Worm (Caenorhabditis elegans) whole organism, young adult: ENCODE results near the gene cut-1.

ENCODE experiments used
- F10E7.11 ChIP-seq: sonication (generic microtip); optimal IDR thresholded peaks from 2 replicates; lab custom pipeline; 2017; ENCODE audit warnings: mild to moderate bottlenecking, missing genetic modification characterization, moderate library complexity, missing compliant biosample characterization
- F23B12.7 ChIP-seq: sonication (generic microtip); optimal IDR thresholded peaks from 2 replicates; lab custom pipeline; 2017; ENCODE audit warnings: missing genetic modification characterization, mild to moderate bottlenecking, missing compliant biosample characterization, antibody characterized with exemption, moderate library complexity; ENCODE audit not compliant: insufficient read depth
- F39B2.1 ChIP-seq: fragments of 200-800 bp; sonication (Bioruptor generic); IDR thresholded peaks from 2 replicates; pipeline ENCODE4 v1.3.6; 2022; ENCODE audit warnings: missing genetic modification reagents, missing genetic modification characterization, missing compliant biosample characterization
- F49E8.2 ChIP-seq: sonication (generic microtip); optimal IDR thresholded peaks from 3 replicates; lab custom pipeline; 2017; ENCODE audit warnings: missing genetic modification characterization, mild to moderate bottlenecking, missing compliant biosample characterization, antibody characterized with exemption, moderate library complexity; ENCODE audit not compliant: insufficient read depth
- F55B11.4 ChIP-seq: sonication (generic microtip); optimal IDR thresholded peaks from 2 replicates; lab custom pipeline; 2016; ENCODE audit warnings: missing compliant biosample characterization, missing genetic modification characterization, borderline replicate concordance; ENCODE audit not compliant: insufficient read depth
- F57C9.4 ChIP-seq: sonication (generic microtip); optimal IDR thresholded peaks from 2 replicates; lab custom pipeline; 2017; ENCODE audit warnings: mild to moderate bottlenecking, missing genetic modification characterization, missing compliant biosample characterization
- K12H6.12 ChIP-seq: fragments of 200-800 bp; sonication (Bioruptor generic); optimal IDR thresholded peaks from 2 replicates; lab custom pipeline; 2018; ENCODE audit warnings: mild to moderate bottlenecking, missing genetic modification characterization, missing compliant biosample characterization
- T07F8.4 ChIP-seq: sonication (generic microtip); optimal IDR thresholded peaks from 2 replicates; lab custom pipeline; 2016; ENCODE audit warnings: mild to moderate bottlenecking, missing genetic modification characterization, moderate library complexity, missing compliant biosample characterization
- T26A5.8 ChIP-seq: sonication (generic microtip); optimal IDR thresholded peaks from 2 replicates; lab custom pipeline; 2016; ENCODE audit warnings: missing genetic modification characterization, missing compliant biosample characterization
- Y53F4B.3 ChIP-seq: fragments of 200-800 bp; sonication (Bioruptor generic); IDR thresholded peaks from 2 replicates; pipeline ENCODE4 v1.3.6; 2022; ENCODE audit warnings: missing genetic modification reagents, missing genetic modification characterization, missing compliant biosample characterization
- ZK185.1 ChIP-seq: sonication (generic microtip); optimal IDR thresholded peaks from 2 replicates; lab custom pipeline; 2016; ENCODE audit warnings: mild to moderate bottlenecking, missing genetic modification characterization, missing compliant biosample characterization; ENCODE audit not compliant: poor library complexity, severe bottlenecking
- aptf-3 ChIP-seq: fragments of 200-800 bp; sonication (Bioruptor generic); IDR thresholded peaks from 2 replicates; pipeline ENCODE4 v1.3.6; 2022; ENCODE audit warnings: missing genetic modification characterization, missing compliant biosample characterization
- athp-1 ChIP-seq: sonication (generic microtip); optimal IDR thresholded peaks from 2 replicates; lab custom pipeline; 2017; ENCODE audit warnings: mild to moderate bottlenecking, missing genetic modification characterization, missing compliant biosample characterization
- bed-1 ChIP-seq: fragments of 200-800 bp; sonication (Bioruptor generic); IDR thresholded peaks from 2 replicates; pipeline ENCODE4 v1.3.6; 2022; ENCODE audit warnings: missing genetic modification reagents, missing genetic modification characterization, missing compliant biosample characterization
- bed-2 ChIP-seq: fragments of 200-800 bp; sonication (Bioruptor generic); IDR thresholded peaks from 2 replicates; pipeline ENCODE4 v1.3.6; 2022; ENCODE audit warnings: missing genetic modification reagents, missing genetic modification characterization, missing compliant biosample characterization
- ccch-3 ChIP-seq: fragments of 200-800 bp; sonication (Bioruptor generic); optimal IDR thresholded peaks from 2 replicates; lab custom pipeline; 2018; ENCODE audit warnings: mild to moderate bottlenecking, missing genetic modification characterization, missing compliant biosample characterization
- dpl-1 ChIP-seq: fragments of 150-350 bp; optimal IDR thresholded peaks from 2 replicates; lab custom pipeline; 2014; ENCODE audit warnings: missing biosample characterization, missing genetic modification reagents, missing genetic modification characterization
- efl-1 ChIP-seq: fragments of 150-350 bp; optimal IDR thresholded peaks from 2 replicates; lab custom pipeline; 2014; ENCODE audit warnings: missing biosample characterization, missing genetic modification reagents, missing genetic modification characterization
- egrh-3 ChIP-seq: fragments of 200-800 bp; sonication (Bioruptor generic); IDR thresholded peaks from 2 replicates; pipeline ENCODE4 v1.3.6; 2022; ENCODE audit warnings: missing genetic modification reagents, missing genetic modification characterization, missing compliant biosample characterization
- gei-17 ChIP-seq: fragments of 200-800 bp; sonication (Bioruptor generic); optimal IDR thresholded peaks from 2 replicates; lab custom pipeline; 2018; ENCODE audit warnings: mild to moderate bottlenecking, missing genetic modification characterization, missing compliant biosample characterization
- him-1 ChIP-seq: sonication (generic microtip); optimal IDR thresholded peaks from 2 replicates; lab custom pipeline; 2016; ENCODE audit warnings: missing genotype, missing genetic modification reagents, missing genetic modification characterization, missing compliant biosample characterization
- hlh-26 ChIP-seq: fragments of 200-800 bp; sonication (Bioruptor generic); conservative IDR thresholded peaks from 2 replicates; pipeline ENCODE4 v1.3.6; 2022; ENCODE audit warnings: missing genetic modification reagents, missing genetic modification characterization, missing compliant biosample characterization
- hrde-1 ChIP-seq: sonication (generic microtip); optimal IDR thresholded peaks from 2 replicates; lab custom pipeline; 2016; ENCODE audit warnings: missing genetic modification characterization, mild to moderate bottlenecking, missing compliant biosample characterization, moderate library complexity, missing genotype, missing genetic modification reagents, borderline replicate concordance
- hsf-1 ChIP-seq: fragments of 200-800 bp; sonication (Bioruptor generic); IDR thresholded peaks from 2 replicates; pipeline ENCODE4 v1.3.6; 2022; ENCODE audit warnings: missing genetic modification reagents, missing genetic modification characterization, missing compliant biosample characterization
- let-607 ChIP-seq, 2 experiments: fragments of 200-800 bp in 1 of 2; sonication (Bioruptor generic) in 1 of 2; sonication (generic microtip) in 1 of 2; optimal IDR thresholded peaks; 2 replicates each; lab custom pipeline; 2016 to 2018; ENCODE audit warnings: mild to moderate bottlenecking in 2 of 2, missing compliant biosample characterization in 2 of 2, missing genetic modification characterization in 2 of 2, moderate library complexity in 2 of 2, missing genotype in 1 of 2
- lin-26 ChIP-seq: fragments of 200-800 bp; sonication (Bioruptor generic); IDR thresholded peaks from 2 replicates; pipeline ENCODE4 v1.3.6; 2022; ENCODE audit warnings: missing genetic modification reagents, missing genetic modification characterization, missing compliant biosample characterization
- lin-35 ChIP-seq, 3 experiments: fragments of 150-350 bp in 2 of 3; sonication (generic microtip) in 1 of 3; optimal IDR thresholded peaks; 2 replicates each; lab custom pipeline; 2014 to 2018; ENCODE audit warnings: missing biosample characterization in 3 of 3, missing genetic modification characterization in 3 of 3, missing genetic modification reagents in 3 of 3
- lin-54 ChIP-seq: fragments of 200-800 bp; sonication (Bioruptor generic); optimal IDR thresholded peaks from 2 replicates; lab custom pipeline; 2018; ENCODE audit warnings: mild to moderate bottlenecking, missing genetic modification characterization, missing compliant biosample characterization
- lsy-27 ChIP-seq: sonication (generic microtip); optimal IDR thresholded peaks from 2 replicates; lab custom pipeline; 2017; ENCODE audit warnings: missing genetic modification characterization, mild to moderate bottlenecking, missing compliant biosample characterization, antibody characterized with exemption, missing genotype, borderline replicate concordance; ENCODE audit not compliant: insufficient read depth
- madf-10 ChIP-seq: sonication (generic microtip); optimal IDR thresholded peaks from 2 replicates; lab custom pipeline; 2016; ENCODE audit warnings: mild to moderate bottlenecking, missing genetic modification characterization, missing compliant biosample characterization
- mes-4 ChIP-seq: sonication (generic microtip); optimal IDR thresholded peaks from 2 replicates; lab custom pipeline; 2016; ENCODE audit warnings: missing genotype, missing genetic modification characterization, missing compliant biosample characterization
- mxl-1 ChIP-seq: sonication (generic microtip); optimal IDR thresholded peaks from 2 replicates; lab custom pipeline; 2016; ENCODE audit warnings: missing genetic modification characterization, missing compliant biosample characterization
- nfyb-1 ChIP-seq: fragments of 200-800 bp; sonication (Bioruptor generic); IDR thresholded peaks from 2 replicates; pipeline ENCODE4 v1.3.6; 2022; ENCODE audit warnings: missing genetic modification reagents, missing genetic modification characterization, missing compliant biosample characterization
- nhr-80 ChIP-seq: sonication (generic microtip); optimal IDR thresholded peaks from 2 replicates; lab custom pipeline; 2016; ENCODE audit warnings: missing genetic modification characterization, missing compliant biosample characterization
- nhr-90 ChIP-seq: sonication (generic microtip); optimal IDR thresholded peaks from 2 replicates; lab custom pipeline; 2016; ENCODE audit warnings: missing genotype, mild to moderate bottlenecking, missing genetic modification characterization, missing compliant biosample characterization
- pbrm-1 ChIP-seq: fragments of 200-800 bp; sonication (Bioruptor generic); IDR thresholded peaks from 2 replicates; pipeline ENCODE4 v1.3.6; 2022; ENCODE audit warnings: missing genetic modification reagents, missing genetic modification characterization, missing compliant biosample characterization
- pha-4 ChIP-seq: fragments of 150-350 bp; sonication (generic microtip); optimal IDR thresholded peaks from 2 replicates; lab custom pipeline; 2014; ENCODE audit warnings: missing biosample characterization, missing genetic modification reagents, missing genetic modification characterization
- sdz-38 ChIP-seq: sonication (generic microtip); optimal IDR thresholded peaks from 2 replicates; lab custom pipeline; 2016; ENCODE audit warnings: missing genotype, missing genetic modification characterization, missing compliant biosample characterization
- snpc-3.4 ChIP-seq: sonication (generic microtip); optimal IDR thresholded peaks from 2 replicates; lab custom pipeline; 2017; ENCODE audit warnings: missing genetic modification characterization, mild to moderate bottlenecking, missing compliant biosample characterization, antibody characterized with exemption, moderate library complexity, missing genotype, missing genetic modification reagents
- sptf-2 ChIP-seq: fragments of 200-800 bp; sonication (Bioruptor generic); optimal IDR thresholded peaks from 2 replicates; lab custom pipeline; 2018; ENCODE audit warnings: mild to moderate bottlenecking, missing genetic modification characterization, missing compliant biosample characterization
- tbx-9 ChIP-seq: sonication (generic microtip); optimal IDR thresholded peaks from 2 replicates; lab custom pipeline; 2016; ENCODE audit warnings: borderline replicate concordance, missing genetic modification characterization, inconsistent platforms, missing compliant biosample characterization
- zfh-2 ChIP-seq: fragments of 200-800 bp; sonication (Bioruptor generic); conservative IDR thresholded peaks from 2 replicates; pipeline ENCODE4 v1.3.6; 2022; ENCODE audit warnings: missing genetic modification reagents, missing genetic modification characterization, missing compliant biosample characterization
- ztf-3 ChIP-seq: fragments of 200-800 bp; sonication (Bioruptor generic); optimal IDR thresholded peaks from 2 replicates; lab custom pipeline; 2018; ENCODE audit warnings: mild to moderate bottlenecking, missing genetic modification characterization, missing compliant biosample characterization

Gene cut-1

DNA sequence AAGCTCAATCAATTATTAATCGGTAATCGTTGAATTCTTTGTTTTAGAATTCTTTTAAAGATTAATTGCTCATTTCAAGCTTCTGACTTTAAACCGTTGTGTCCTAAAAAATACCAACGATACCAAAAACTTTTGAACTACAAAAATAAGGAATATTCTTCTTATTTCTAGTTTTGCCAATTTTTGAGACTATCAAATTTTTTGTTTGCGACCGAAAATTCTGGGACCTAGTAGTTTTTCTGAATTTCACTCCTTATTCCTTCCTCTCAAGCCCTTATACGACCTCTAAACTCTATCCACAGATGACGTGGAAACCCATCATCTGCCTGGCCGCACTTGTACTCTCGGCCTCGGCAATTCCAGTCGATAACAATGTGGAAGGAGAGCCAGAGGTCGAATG is at the start of gene cut-1:
Gene cut-1 (plus strand): TSS at position 301 of the 400 bp plus-strand sequence.
- TF ChIP-seq ztf-3 (GFP tag; lab: Kevin White, UChicago) = no peak
- TF ChIP-seq efl-1 (GFP tag; lab: Kevin White, UChicago) = no peak
- no peak for TF ChIP-seq lin-26 (GFP tag; lab: Robert Waterston, UW)
- no peak for TF ChIP-seq bed-1 (GFP tag; lab: Robert Waterston, UW)
- no peak for TF ChIP-seq lsy-27 (tag; lab: Kevin White, UChicago)
- TF ChIP-seq lin-54 (GFP tag; lab: Kevin White, UChicago) = no peak
- no peak for TF ChIP-seq K12H6.12
- no peak for TF ChIP-seq sdz-38 (tag; lab: Kevin White, UChicago)
- TF ChIP-seq F55B11.4 (tag; lab: Kevin White, UChicago) = no peak
- no peak for TF ChIP-seq zfh-2 (GFP tag; lab: Robert Waterston, UW)
- no peak for TF ChIP-seq athp-1 (tag; lab: Kevin White, UChicago)
- no peak for TF ChIP-seq F39B2.1
- no peak for TF ChIP-seq him-1 (tag; lab: Kevin White, UChicago)
- TF ChIP-seq dpl-1 = no peak
- TF ChIP-seq sptf-2 (GFP tag; lab: Kevin White, UChicago) = no peak
- TF ChIP-seq mxl-1 (tag; lab: Kevin White, UChicago) = no peak

DNA sequence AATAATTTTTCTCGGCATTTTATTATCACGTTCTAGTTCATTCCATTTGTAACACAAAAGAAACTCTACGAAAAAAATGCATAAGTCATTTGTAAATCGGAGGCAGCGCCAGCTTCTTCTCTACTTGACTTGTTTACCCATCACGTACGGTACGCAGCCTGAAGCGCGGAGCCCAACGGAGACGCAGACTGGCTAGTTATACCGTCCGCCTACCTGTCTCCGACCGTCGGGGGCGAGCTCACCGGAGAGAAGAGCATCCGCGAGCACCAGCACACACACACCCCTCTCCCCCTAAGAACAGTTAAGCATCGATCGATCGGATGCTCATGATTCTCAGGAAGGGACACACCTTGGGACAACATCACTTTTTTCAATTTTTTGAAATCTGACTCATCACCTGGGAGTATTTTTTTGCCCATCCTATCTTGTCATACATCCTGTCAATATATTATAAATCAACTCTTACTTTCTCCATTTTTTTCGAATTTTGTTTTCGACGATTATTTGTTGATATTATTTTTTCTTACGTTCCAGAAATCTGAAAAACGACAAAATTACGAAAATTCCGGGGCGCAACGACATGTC is 47.1 kb upstream of the cut-1 start, which contains the start of gene plpr-1:
Gene plpr-1 (plus strand): TSS at position 535 of the 585 bp plus-strand sequence.
- TF ChIP-seq egrh-3 (GFP tag; lab: Robert Waterston, UW) (peak; percentile 21; the same call in 1 of the 2 replicates), him-1 (tag; lab: Kevin White, UChicago) (no peak), pha-4 (no peak), nhr-90 (tag; lab: Kevin White, UChicago) (no peak), zfh-2 (GFP tag; lab: Robert Waterston, UW) (peak; percentile 74), pbrm-1 (GFP tag; lab: Robert Waterston, UW) (no peak), Y53F4B.3 (GFP tag; lab: Robert Waterston, UW) (no peak), hrde-1 (tag; lab: Kevin White, UChicago) (no peak), mes-4 (tag; lab: Kevin White, UChicago) (no peak), aptf-3 (GFP tag; lab: Robert Waterston, UW) (no peak), ZK185.1 (tag; lab: Kevin White, UChicago) (no peak), gei-17 (no peak), let-607 (tag; optimal IDR thresholded peaks at IDR 0.05; lab: Kevin White, UChicago) (no peak)

DNA sequence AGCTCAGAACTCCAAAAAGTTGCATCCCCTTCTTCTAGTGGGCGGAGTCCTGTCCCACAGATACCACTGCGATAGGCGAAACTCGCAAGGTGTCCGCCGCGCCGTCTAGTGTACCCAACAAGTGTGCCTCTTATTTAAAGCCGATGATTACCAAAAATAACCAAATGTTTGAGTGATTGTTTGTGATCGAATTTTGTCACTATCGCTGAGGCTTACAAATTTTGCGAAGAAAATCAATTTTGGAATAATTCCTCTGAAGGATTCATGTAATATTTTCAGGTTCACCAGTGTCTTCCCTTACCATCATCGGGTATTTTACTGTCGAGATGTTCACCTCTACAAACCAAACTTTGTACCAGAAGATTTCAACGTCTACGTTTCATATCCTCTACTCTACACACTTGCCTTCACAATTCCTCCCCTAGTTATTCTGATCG is 44.9 kb upstream of the cut-1 start:
- TF ChIP-seq nhr-80 (peak; percentile 60), nfyb-1 (peak; percentile 86), aptf-3 (GFP tag; lab: Robert Waterston, UW) (0 out of 2 replicates have a peak, but pooled peaks have one; percentile 9), F10E7.11 (tag; lab: Kevin White, UChicago) (no peak), hlh-26 (GFP tag; lab: Robert Waterston, UW) (no peak), ccch-3 (no peak), T07F8.4 (no peak), snpc-3.4 (tag; lab: Kevin White, UChicago) (peak; percentile 98), mxl-1 (tag; lab: Kevin White, UChicago) (no peak), hrde-1 (tag; lab: Kevin White, UChicago) (peak; percentile 32), T26A5.8 (tag; lab: Kevin White, UChicago) (no peak), F49E8.2 (tag; lab: Kevin White, UChicago) (peak; percentile 88), sdz-38 (tag; lab: Kevin White, UChicago) (no peak), tbx-9 (tag; lab: Kevin White, UChicago) (peak; percentile 11), lin-35 (GFP tag; optimal IDR thresholded peaks at IDR 0.05; lab: Kevin White, UChicago) (peak in 1 of 3 experiments; percentile 49), pbrm-1 (GFP tag; lab: Robert Waterston, UW) (peak; percentile 97), F23B12.7 (tag; lab: Kevin White, UChicago) (peak; percentile 80), madf-10 (peak; percentile 66), F57C9.4 (no peak), bed-2 (GFP tag; lab: Robert Waterston, UW) (no peak), hsf-1 (peak; percentile 52)
